Worm (Caenorhabditis elegans) whole organism, L1 larva: ENCODE measurements around the gene C15F1.8.

ENCODE experiments used
- C16A3.4 ChIP-seq: fragments of 150-350 bp; optimal IDR thresholded peaks from 2 replicates; lab custom pipeline; 2014; ENCODE audit warnings: missing biosample characterization, missing genetic modification characterization
- C34B4.2 ChIP-seq: sonication (generic microtip); optimal IDR thresholded peaks from 2 replicates; lab custom pipeline; 2017; ENCODE audit warnings: mild to moderate bottlenecking, missing genetic modification characterization, missing compliant biosample characterization
- F16B12.6 ChIP-seq: fragments of 150-350 bp; optimal IDR thresholded peaks from 2 replicates; lab custom pipeline; 2014; ENCODE audit warnings: missing biosample characterization, missing genetic modification characterization
- Y116A8C.19 ChIP-seq: sonication (generic microtip); optimal IDR thresholded peaks from 2 replicates; lab custom pipeline; 2016; ENCODE audit warnings: missing compliant biosample characterization, missing genetic modification characterization, borderline replicate concordance
- aha-1 ChIP-seq: fragments of 150-350 bp; optimal IDR thresholded peaks from 2 replicates; lab custom pipeline; 2014; ENCODE audit warnings: missing biosample characterization, missing genetic modification characterization
- ceh-63 ChIP-seq: fragments of 200-800 bp; sonication (Bioruptor generic); optimal IDR thresholded peaks from 2 replicates; lab custom pipeline; 2018; ENCODE audit warnings: mild to moderate bottlenecking, missing genetic modification characterization, missing compliant biosample characterization
- ceh-82 ChIP-seq, 3 experiments: fragments of 150-350 bp in 1 of 3; sonication (generic microtip) in 2 of 3; optimal IDR thresholded peaks; 2 replicates each; lab custom pipeline; 2014 to 2017; ENCODE audit warnings: missing biosample characterization in 3 of 3, missing genetic modification characterization in 3 of 3
- dpl-1 ChIP-seq, 3 experiments: fragments of 150-350 bp in 2 of 3; sonication (generic microtip) in 1 of 3; optimal IDR thresholded peaks; 2 replicates each; lab custom pipeline; 2014 to 2017; ENCODE audit warnings: missing biosample characterization in 3 of 3, missing genetic modification characterization in 3 of 3, missing genetic modification reagents in 3 of 3
- dsc-1 ChIP-seq: sonication (generic microtip); optimal IDR thresholded peaks from 2 replicates; lab custom pipeline; 2016; ENCODE audit warnings: mild to moderate bottlenecking, missing genetic modification characterization, missing compliant biosample characterization
- efl-1 ChIP-seq, 4 experiments: fragments of 150-350 bp; optimal IDR thresholded peaks in 3 of 4; peaks in 1 of 4; 1 replicate in 1 of 4; 2 replicates in 3 of 4; lab custom pipeline; 2014; ENCODE audit warnings: missing biosample characterization in 2 of 4, missing genetic modification characterization in 2 of 4, missing genetic modification reagents in 2 of 4
- egl-13 ChIP-seq: sonication (generic microtip); optimal IDR thresholded peaks from 2 replicates; lab custom pipeline; 2016; ENCODE audit warnings: missing genotype, missing genetic modification reagents, missing genetic modification characterization, missing compliant biosample characterization
- egl-27 ChIP-seq, 2 experiments: fragments of 150-350 bp in 1 of 2; sonication (generic microtip); optimal IDR thresholded peaks; 3 replicates each; lab custom pipeline; 2017 to 2018; ENCODE audit warnings: missing biosample characterization in 2 of 2, missing genetic modification characterization in 2 of 2, missing genetic modification reagents in 2 of 2
- elt-3 ChIP-seq, 6 experiments: fragments of 150-350 bp in 1 of 6; sonication (generic microtip); optimal IDR thresholded peaks; 2 replicates each; lab custom pipeline; 2017 to 2018; ENCODE audit warnings: missing biosample characterization in 6 of 6, missing genetic modification characterization in 6 of 6, inconsistent platforms in 1 of 6
- fkh-10 ChIP-seq: sonication (generic microtip); optimal IDR thresholded peaks from 2 replicates; lab custom pipeline; 2017; ENCODE audit warnings: missing biosample characterization, missing genetic modification reagents, missing genetic modification characterization
- fkh-4 ChIP-seq: sonication (generic microtip); optimal IDR thresholded peaks from 2 replicates; lab custom pipeline; 2016; ENCODE audit warnings: missing compliant biosample characterization, missing genetic modification characterization, borderline replicate concordance
- fos-1 ChIP-seq: fragments of 150-350 bp; optimal IDR thresholded peaks from 2 replicates; lab custom pipeline; 2014; ENCODE audit warnings: missing biosample characterization, missing genetic modification characterization
- hlh-17 ChIP-seq: fragments of 200-800 bp; sonication (Bioruptor generic); optimal IDR thresholded peaks from 2 replicates; lab custom pipeline; 2018; ENCODE audit warnings: missing genetic modification characterization, mild to moderate bottlenecking, missing compliant biosample characterization, moderate library complexity, borderline replicate concordance
- hlh-4 ChIP-seq: sonication (generic microtip); optimal IDR thresholded peaks from 2 replicates; lab custom pipeline; 2016; ENCODE audit warnings: mild to moderate bottlenecking, missing genetic modification characterization, missing compliant biosample characterization
- hpl-2 ChIP-seq: fragments of 150-350 bp; optimal IDR thresholded peaks from 2 replicates; lab custom pipeline; 2014; ENCODE audit warnings: missing biosample characterization, missing genetic modification reagents, missing genetic modification characterization
- irx-1 ChIP-seq: sonication (generic microtip); optimal IDR thresholded peaks from 2 replicates; lab custom pipeline; 2016; ENCODE audit warnings: missing genetic modification characterization, missing compliant biosample characterization
- isw-1 ChIP-seq: fragments of 200-800 bp; sonication (Bioruptor generic); IDR thresholded peaks from 2 replicates; pipeline ENCODE4 v1.3.6; 2022; ENCODE audit warnings: missing genetic modification characterization, missing compliant biosample characterization
- jun-1 ChIP-seq: fragments of 150-350 bp; optimal IDR thresholded peaks from 2 replicates; lab custom pipeline; 2014; ENCODE audit warnings: missing biosample characterization, missing genetic modification reagents, missing genetic modification characterization
- lin-13 ChIP-seq: fragments of 150-350 bp; optimal IDR thresholded peaks from 2 replicates; lab custom pipeline; 2014; ENCODE audit warnings: missing biosample characterization, missing genetic modification reagents, missing genetic modification characterization
- lin-14 ChIP-seq: fragments of 200-800 bp; sonication (Bioruptor generic); optimal IDR thresholded peaks from 2 replicates; lab custom pipeline; 2018; ENCODE audit warnings: mild to moderate bottlenecking, missing genetic modification characterization, moderate library complexity, missing compliant biosample characterization
- lin-35 ChIP-seq, 2 experiments: fragments of 150-350 bp; optimal IDR thresholded peaks; 2 replicates each; lab custom pipeline; 2014; ENCODE audit warnings: missing biosample characterization in 2 of 2, missing genetic modification characterization in 2 of 2, missing genetic modification reagents in 2 of 2
- lin-39 ChIP-seq: fragments of 150-350 bp; optimal IDR thresholded peaks from 2 replicates; lab custom pipeline; 2014; ENCODE audit warnings: missing biosample characterization, missing genetic modification reagents, missing genetic modification characterization
- lir-3 ChIP-seq: sonication (generic microtip); optimal IDR thresholded peaks from 2 replicates; lab custom pipeline; 2016; ENCODE audit warnings: mild to moderate bottlenecking, missing genetic modification characterization, moderate library complexity, missing compliant biosample characterization; ENCODE audit not compliant: poor library complexity
- lsy-2 ChIP-seq, 2 experiments: fragments of 150-350 bp; optimal IDR thresholded peaks; 2 replicates each; lab custom pipeline; 2014; ENCODE audit warnings: missing biosample characterization in 2 of 2, missing genetic modification characterization in 2 of 2
- mdl-1 ChIP-seq, 2 experiments: fragments of 150-350 bp; optimal IDR thresholded peaks; 2 replicates each; lab custom pipeline; 2014 to 2017; ENCODE audit warnings: missing biosample characterization in 2 of 2, missing genetic modification characterization in 2 of 2, inconsistent platforms in 1 of 2
- mep-1 ChIP-seq: fragments of 150-350 bp; optimal IDR thresholded peaks from 2 replicates; lab custom pipeline; 2014; ENCODE audit warnings: missing biosample characterization, missing genetic modification characterization
- nhr-20 ChIP-seq: sonication (generic microtip); optimal IDR thresholded peaks from 2 replicates; lab custom pipeline; 2016; ENCODE audit warnings: mild to moderate bottlenecking, missing genetic modification characterization, missing compliant biosample characterization
- nhr-237 ChIP-seq: fragments of 150-350 bp; optimal IDR thresholded peaks from 2 replicates; lab custom pipeline; 2014; ENCODE audit warnings: missing biosample characterization, missing genetic modification characterization
- nhr-47 ChIP-seq: sonication (generic microtip); optimal IDR thresholded peaks from 2 replicates; lab custom pipeline; 2016; ENCODE audit warnings: mild to moderate bottlenecking, missing genetic modification characterization, moderate library complexity, missing compliant biosample characterization
- nhr-85 ChIP-seq: sonication (generic microtip); peaks from one replicate; lab custom pipeline; 2016; ENCODE audit warnings: missing genetic modification characterization, inconsistent platforms, missing compliant biosample characterization
- pag-3 ChIP-seq: sonication (generic microtip); optimal IDR thresholded peaks from 2 replicates; lab custom pipeline; 2017; ENCODE audit warnings: missing genetic modification characterization, mild to moderate bottlenecking, missing compliant biosample characterization, antibody characterized with exemption, borderline replicate concordance; ENCODE audit not compliant: insufficient read depth
- pax-3 ChIP-seq: fragments of 200-800 bp; sonication (Bioruptor generic); optimal IDR thresholded peaks from 2 replicates; lab custom pipeline; 2018; ENCODE audit warnings: mild to moderate bottlenecking, missing genetic modification characterization, moderate library complexity, missing compliant biosample characterization
- pqm-1 ChIP-seq: sonication (generic microtip); optimal IDR thresholded peaks from 3 replicates; lab custom pipeline; 2017; ENCODE audit warnings: missing biosample characterization, missing genetic modification characterization
- rnt-1 ChIP-seq: sonication (generic microtip); optimal IDR thresholded peaks from 2 replicates; lab custom pipeline; 2016; ENCODE audit warnings: mild to moderate bottlenecking, missing genetic modification characterization, moderate library complexity, missing compliant biosample characterization
- snpc-4 ChIP-seq: fragments of 150-350 bp; optimal IDR thresholded peaks from 2 replicates; lab custom pipeline; 2014; ENCODE audit warnings: missing biosample characterization, missing genetic modification characterization
- snu-23 ChIP-seq: sonication (generic microtip); optimal IDR thresholded peaks from 2 replicates; lab custom pipeline; 2016; ENCODE audit warnings: missing genetic modification characterization, missing compliant biosample characterization
- swsn-7 ChIP-seq: sonication (generic microtip); optimal IDR thresholded peaks from 2 replicates; lab custom pipeline; 2016; ENCODE audit warnings: missing genetic modification characterization, missing compliant biosample characterization
- tbx-2 ChIP-seq: sonication (generic microtip); optimal IDR thresholded peaks from 2 replicates; lab custom pipeline; 2016; ENCODE audit warnings: missing genetic modification characterization, missing compliant biosample characterization
- unc-130 ChIP-seq: fragments of 150-350 bp; optimal IDR thresholded peaks from 2 replicates; lab custom pipeline; 2017; ENCODE audit warnings: missing biosample characterization, missing genetic modification characterization, inconsistent platforms
- unc-30 ChIP-seq: sonication (generic microtip); optimal IDR thresholded peaks from 2 replicates; lab custom pipeline; 2017; ENCODE audit warnings: missing biosample characterization, missing genetic modification characterization
- unc-86 ChIP-seq: sonication (generic microtip); optimal IDR thresholded peaks from 2 replicates; lab custom pipeline; 2016; ENCODE audit warnings: missing genetic modification characterization, missing compliant biosample characterization
- vab-15 ChIP-seq: sonication (generic microtip); optimal IDR thresholded peaks from 2 replicates; lab custom pipeline; 2017; ENCODE audit warnings: missing genotype, mild to moderate bottlenecking, missing genetic modification characterization, missing compliant biosample characterization
- zip-4 ChIP-seq: fragments of 200-800 bp; sonication (Bioruptor generic); optimal IDR thresholded peaks from 2 replicates; lab custom pipeline; 2018; ENCODE audit warnings: mild to moderate bottlenecking, missing genetic modification characterization, moderate library complexity, missing compliant biosample characterization
- ztf-11 ChIP-seq, 2 experiments: sonication (generic microtip); optimal IDR thresholded peaks; 2 replicates each; lab custom pipeline; 2016 to 2017; ENCODE audit warnings: missing genetic modification characterization in 2 of 2, missing biosample characterization in 1 of 2, missing compliant biosample characterization in 1 of 2

The C15F1.8 gene

DNA sequence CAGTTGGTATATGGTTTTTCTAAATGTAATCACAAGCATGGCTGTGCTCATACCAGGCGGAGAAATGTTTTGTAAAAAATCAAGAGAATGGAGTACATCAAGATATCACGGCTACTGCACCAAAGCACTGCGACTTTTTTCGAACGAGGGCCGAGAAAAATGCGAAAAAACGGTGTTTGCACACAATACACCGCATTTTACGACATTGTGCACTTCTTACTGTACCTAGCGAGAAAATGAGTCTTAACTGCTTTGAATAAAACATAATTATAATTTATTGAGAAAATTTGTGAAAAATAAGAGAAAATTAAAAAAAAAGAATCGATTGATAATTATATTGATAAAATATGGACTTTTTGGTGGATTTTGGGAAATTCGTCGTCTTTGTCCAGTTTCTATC is 1.9 kb downstream of the C15F1.8 start:
- TF ChIP-seq F16B12.6 (tag; lab: Kevin White, UChicago) (peak; percentile 68), fkh-4 (tag; lab: Kevin White, UChicago) (no peak), lsy-2 (tag; optimal IDR thresholded peaks at IDR 0.05; lab: Kevin White, UChicago) (peak; percentile 44 to 66), ceh-63 (no peak), mep-1 (tag; lab: Kevin White, UChicago) (peak; percentile 29), efl-1 (optimal IDR thresholded peaks at IDR 0.05; lab: Kevin White, UChicago) (peak; percentile 41 to 62), efl-1 (GFP tag; optimal IDR thresholded peaks at IDR 0.05 in 1 of 2; lab: Kevin White, UChicago) (peak in 1 of 2 experiments; percentile 43), dpl-1 (GFP tag; optimal IDR thresholded peaks at IDR 0.05; lab: Kevin White, UChicago) (peak in 2 of 3 experiments; percentile 18 to 50), lin-35 (GFP tag; optimal IDR thresholded peaks at IDR 0.05; lab: Kevin White, UChicago) (peak in 1 of 2 experiments; percentile 11), rnt-1 (peak; percentile 17), nhr-47 (tag; lab: Kevin White, UChicago) (peak; percentile 6)

DNA sequence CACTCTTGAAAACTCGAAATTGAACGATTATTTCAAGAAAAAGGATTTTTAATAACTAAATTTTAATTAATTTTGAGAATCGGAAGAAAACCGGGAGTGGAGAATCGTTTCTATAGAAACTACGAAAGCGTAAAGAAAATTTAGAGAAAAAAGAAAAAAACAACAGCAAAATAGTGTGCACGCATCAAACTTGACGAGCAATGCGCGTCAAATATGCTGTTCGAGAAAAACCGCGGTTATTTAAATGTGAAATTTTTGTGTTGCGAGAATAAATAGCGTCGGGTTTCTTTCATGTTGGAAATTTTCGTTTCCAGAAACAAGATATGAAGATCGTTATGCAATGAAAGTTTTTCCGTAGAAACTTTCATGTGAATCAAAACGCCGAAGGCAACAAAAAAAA is 3.6 kb downstream of the C15F1.8 start:
- TF ChIP-seq jun-1, result no peak
- TF ChIP-seq vab-15 (tag; lab: Kevin White, UChicago), result no peak
- peak; percentile 7 for TF ChIP-seq lin-14 (GFP tag; lab: Kevin White, UChicago)
- no peak for TF ChIP-seq hpl-2
- peak; percentile 43 for TF ChIP-seq snpc-4 (tag; lab: Kevin White, UChicago)
- no peak for TF ChIP-seq nhr-237 (tag; lab: Kevin White, UChicago)
- no peak for TF ChIP-seq zip-4 (GFP tag; lab: Kevin White, UChicago)
- peak; percentile 79 to 95 for TF ChIP-seq efl-1 (optimal IDR thresholded peaks at IDR 0.05; lab: Kevin White, UChicago)
- peak; percentile 95 to 99 for TF ChIP-seq efl-1 (GFP tag; optimal IDR thresholded peaks at IDR 0.05 in 1 of 2; lab: Kevin White, UChicago)
- TF ChIP-seq swsn-7, result peak; percentile 44
- peak; percentile 2 for TF ChIP-seq fkh-10
- TF ChIP-seq C34B4.2 (tag; lab: Kevin White, UChicago), result no peak
- no peak for TF ChIP-seq fkh-4 (tag; lab: Kevin White, UChicago)
- no peak for TF ChIP-seq hlh-4 (tag; lab: Kevin White, UChicago)
- TF ChIP-seq irx-1, result no peak
- TF ChIP-seq dpl-1 (GFP tag; optimal IDR thresholded peaks at IDR 0.05; lab: Kevin White, UChicago), result peak; percentile 90 to 95 (median 94)
- TF ChIP-seq hlh-17 (GFP tag; lab: Kevin White, UChicago), result no peak
- no peak for TF ChIP-seq lir-3
- TF ChIP-seq pqm-1 (tag; lab: Kevin White, UChicago), result no peak
- peak; percentile 55 for TF ChIP-seq tbx-2
- TF ChIP-seq dsc-1 (tag; lab: Kevin White, UChicago), result peak; percentile 35
- TF ChIP-seq lin-39 (tag; lab: Kevin White, UChicago), result peak; percentile 28
- TF ChIP-seq aha-1 (tag; lab: Kevin White, UChicago), result no peak
- TF ChIP-seq snu-23, result peak; percentile 63
- no peak for TF ChIP-seq Y116A8C.19 (tag; lab: Kevin White, UChicago)
- no peak for TF ChIP-seq egl-13 (tag; lab: Kevin White, UChicago)
- peak; percentile 13 for TF ChIP-seq nhr-20
- TF ChIP-seq lin-13 (GFP tag; lab: Kevin White, UChicago), result peak; percentile 8
- TF ChIP-seq unc-86 (tag; lab: Kevin White, UChicago), result peak; percentile 28
- no peak for TF ChIP-seq pax-3
- TF ChIP-seq ztf-11 (tag; optimal IDR thresholded peaks at IDR 0.05; lab: Kevin White, UChicago), result no peak
- TF ChIP-seq pag-3, result no peak
- TF ChIP-seq unc-130 (tag; lab: Kevin White, UChicago), result peak; percentile 39
- peak; percentile 17 to 60 (median 21) for TF ChIP-seq ceh-82 (tag; optimal IDR thresholded peaks at IDR 0.05; lab: Kevin White, UChicago)
- peak; percentile 52 for TF ChIP-seq isw-1 (GFP tag; lab: Robert Waterston, UW)
- no peak for TF ChIP-seq fos-1 (tag; lab: Kevin White, UChicago)
- peak; percentile 41 for TF ChIP-seq nhr-85
- TF ChIP-seq mdl-1 (tag; optimal IDR thresholded peaks at IDR 0.05; lab: Kevin White, UChicago), result peak in 1 of 2 experiments; percentile 11
- TF ChIP-seq elt-3 (tag; optimal IDR thresholded peaks at IDR 0.05; lab: Kevin White, UChicago), result no peak
- TF ChIP-seq unc-30 (tag; lab: Kevin White, UChicago), result no peak
- TF ChIP-seq C16A3.4 (tag; lab: Kevin White, UChicago), result peak; percentile 42
- TF ChIP-seq lin-35 (GFP tag; optimal IDR thresholded peaks at IDR 0.05; lab: Kevin White, UChicago), result peak; percentile 93 to 97
- TF ChIP-seq egl-27 (tag; optimal IDR thresholded peaks at IDR 0.05; lab: Kevin White, UChicago), result no peak
- peak; percentile 50 for TF ChIP-seq rnt-1
